Fruit fly (Drosophila melanogaster): Measurements from ENCODE around the gene jvl.

- TF ChIP-seq CG8478 (optimal IDR thresholded peaks at IDR 0.05) = no peak
- TF ChIP-seq CTCF (optimal IDR thresholded peaks at IDR 0.05) = no peak
These were observed 1.7 kb upstream of the jvl start for dm6 chr3R:14739501-14740252.

Data from S2 (cell line).